Worm (Caenorhabditis elegans) whole organism, L1 larva: ENCODE measurements around the gene nhr-184.

Source experiments
- egl-27 ChIP-seq, 2 experiments: fragments of 150-350 bp in 1 of 2; sonication (generic microtip); optimal IDR thresholded peaks; 3 replicates each; lab custom pipeline; 2017 to 2018; ENCODE audit warnings: missing biosample characterization in 2 of 2, missing genetic modification characterization in 2 of 2, missing genetic modification reagents in 2 of 2
- fos-1 ChIP-seq: fragments of 150-350 bp; optimal IDR thresholded peaks from 2 replicates; lab custom pipeline; 2014; ENCODE audit warnings: missing biosample characterization, missing genetic modification characterization
- pag-3 ChIP-seq: sonication (generic microtip); optimal IDR thresholded peaks from 2 replicates; lab custom pipeline; 2017; ENCODE audit warnings: missing genetic modification characterization, mild to moderate bottlenecking, missing compliant biosample characterization, antibody characterized with exemption, borderline replicate concordance; ENCODE audit not compliant: insufficient read depth
- snu-23 ChIP-seq: sonication (generic microtip); optimal IDR thresholded peaks from 2 replicates; lab custom pipeline; 2016; ENCODE audit warnings: missing genetic modification characterization, missing compliant biosample characterization
- unc-86 ChIP-seq: sonication (generic microtip); optimal IDR thresholded peaks from 2 replicates; lab custom pipeline; 2016; ENCODE audit warnings: missing genetic modification characterization, missing compliant biosample characterization
- ztf-11 ChIP-seq, 2 experiments: sonication (generic microtip); optimal IDR thresholded peaks; 2 replicates each; lab custom pipeline; 2016 to 2017; ENCODE audit warnings: missing genetic modification characterization in 2 of 2, missing biosample characterization in 1 of 2, missing compliant biosample characterization in 1 of 2
- ztf-4 ChIP-seq: fragments of 150-350 bp; optimal IDR thresholded peaks from 2 replicates; lab custom pipeline; 2014; ENCODE audit warnings: missing biosample characterization, missing genetic modification characterization

DNA sequence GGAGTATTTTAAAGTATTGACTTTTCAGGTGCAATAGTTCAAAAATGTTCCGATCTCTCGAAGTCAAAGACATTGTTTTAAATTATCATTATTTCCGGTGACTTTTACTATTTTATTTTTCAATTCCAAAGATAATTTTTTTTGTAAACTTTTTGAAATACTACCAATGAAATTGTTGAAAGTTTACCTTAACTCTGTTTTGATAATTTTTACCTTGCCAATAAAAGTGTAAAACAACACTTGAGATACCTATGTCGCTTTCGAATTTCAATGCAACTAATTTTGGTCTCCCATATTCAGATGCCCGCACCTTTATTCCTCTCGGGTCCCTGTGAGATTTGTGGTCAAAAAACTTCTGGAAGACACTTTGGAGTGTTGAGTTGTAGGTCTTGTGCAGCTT, 10.9 kb upstream of the nhr-184 start, which contains the start of gene nhr-103:
- TF ChIP-seq fos-1 (tag; lab: Kevin White, UChicago) (no peak), ztf-11 (tag; optimal IDR thresholded peaks at IDR 0.05; lab: Kevin White, UChicago) (no peak), ztf-4 (tag; lab: Kevin White, UChicago) (no peak), snu-23 (no peak), egl-27 (tag; optimal IDR thresholded peaks at IDR 0.05; lab: Kevin White, UChicago) (no peak), pag-3 (no peak), unc-86 (tag; lab: Kevin White, UChicago) (no peak)
